Worm (Caenorhabditis elegans): ENCODE results near the gene spdl-1.
A peak's percentile ranks its signal among the peaks of the same experiment; 100 is the strongest.

The spdl-1 gene

ce11 chrII:7808153-7808552 is 26.8 kb downstream of the spdl-1 start (continued):
- TF ChIP-seq sup-37 (GFP tag; optimal IDR thresholded peaks at IDR 0.05) (no peak), blmp-1 (tag; optimal IDR thresholded peaks at IDR 0.05) (peak; percentile 71), ama-1 (optimal IDR thresholded peaks at IDR 0.05) (no peak), ets-5 (GFP tag; IDR thresholded peaks at IDR 0.05) (no peak), nhr-85 (tag) (peak; percentile 77), snpc-4 (tag; optimal IDR thresholded peaks at IDR 0.05) (no peak), pqm-1 (tag; optimal IDR thresholded peaks at IDR 0.05) (no peak), unc-86 (tag; optimal IDR thresholded peaks at IDR 0.05) (no peak), aha-1 (tag; optimal IDR thresholded peaks at IDR 0.05) (no peak), lin-13 (GFP tag; optimal IDR thresholded peaks at IDR 0.05) (no peak), C16A3.4 (tag; optimal IDR thresholded peaks at IDR 0.05) (no peak), nhr-90 (tag; optimal IDR thresholded peaks at IDR 0.05; ENCODE audit: poor library complexity) (no peak), mab-9 (GFP tag; IDR thresholded peaks at IDR 0.05) (no peak), nhr-47 (tag; optimal IDR thresholded peaks at IDR 0.05) (no peak), efl-3 (GFP tag; optimal IDR thresholded peaks at IDR 0.05) (no peak), efl-1 (optimal IDR thresholded peaks at IDR 0.05) (no peak), efl-1 (GFP tag; optimal IDR thresholded peaks at IDR 0.05 in 1 of 2) (peak in 1 of 2 experiments; percentile 91), hpl-2 (GFP tag; optimal IDR thresholded peaks at IDR 0.05) (no peak), fkh-10 (GFP tag; optimal IDR thresholded peaks at IDR 0.05) (no peak), unc-98 (GFP tag; IDR thresholded peaks at IDR 0.05) (no peak), isw-1 (GFP tag; IDR thresholded peaks at IDR 0.05) (no peak), nhr-71 (tag; optimal IDR thresholded peaks at IDR 0.05) (peak; percentile 23), fkh-8 (tag; optimal IDR thresholded peaks at IDR 0.05) (no peak), nhr-28 (tag; optimal IDR thresholded peaks at IDR 0.05) (no peak), pag-3 (tag; optimal IDR thresholded peaks at IDR 0.05; ENCODE audit: borderline replicate concordance, insufficient read depth) (no peak), skn-1 (tag; optimal IDR thresholded peaks at IDR 0.05) (no peak), nhr-237 (tag; optimal IDR thresholded peaks at IDR 0.05) (no peak), egl-27 (tag; optimal IDR thresholded peaks at IDR 0.05) (no peak), nhr-84 (tag; optimal IDR thresholded peaks at IDR 0.05) (no peak), rnt-1 (tag; optimal IDR thresholded peaks at IDR 0.05) (peak; percentile 18), grh-1 (GFP tag; IDR thresholded peaks at IDR 0.05) (peak; percentile 67), nhr-19 (GFP tag; conservative IDR thresholded peaks at IDR 0.05) (no peak), sptf-1 (tag; optimal IDR thresholded peaks at IDR 0.05) (no peak), sox-4 (tag; optimal IDR thresholded peaks at IDR 0.05) (no peak), lsy-2 (tag; optimal IDR thresholded peaks at IDR 0.05) (no peak), swsn-7 (tag; optimal IDR thresholded peaks at IDR 0.05) (no peak), nhr-12 (tag; optimal IDR thresholded peaks at IDR 0.05) (no peak), tbx-2 (tag; optimal IDR thresholded peaks at IDR 0.05) (no peak), nhr-20 (tag; optimal IDR thresholded peaks at IDR 0.05) (peak; percentile 24), dpl-1 (GFP tag; optimal IDR thresholded peaks at IDR 0.05) (no peak), jun-1 (tag; optimal IDR thresholded peaks at IDR 0.05) (no peak), C04F5.9 (tag; optimal IDR thresholded peaks at IDR 0.05) (no peak), nhr-77 (tag; optimal IDR thresholded peaks at IDR 0.05) (no peak), lir-3 (tag; optimal IDR thresholded peaks at IDR 0.05; ENCODE audit: poor library complexity) (no peak), egl-13 (tag; optimal IDR thresholded peaks at IDR 0.05) (no peak), pax-3 (tag; optimal IDR thresholded peaks at IDR 0.05) (no peak), mep-1 (tag; optimal IDR thresholded peaks at IDR 0.05) (no peak), ceh-63 (GFP tag; optimal IDR thresholded peaks at IDR 0.05) (no peak), F16B12.6 (tag; optimal IDR thresholded peaks at IDR 0.05) (no peak), vab-15 (tag; optimal IDR thresholded peaks at IDR 0.05) (no peak), zip-4 (GFP tag; optimal IDR thresholded peaks at IDR 0.05) (no peak), mef-2 (tag; optimal IDR thresholded peaks at IDR 0.05) (no peak), ceh-8 (GFP tag; optimal IDR thresholded peaks at IDR 0.05) (no peak), ces-1 (GFP tag; optimal IDR thresholded peaks at IDR 0.05) (no peak), hlh-4 (tag; optimal IDR thresholded peaks at IDR 0.05) (no peak)

Measured in whole organism, L1 larva.